ENCODE assay signal across 3 worm cellular contexts in genomic region chrIV:6225143-6225542, ce11.
TF ChIP-seq lines count a peak whose summit lies in the region.

C49A9.2 (plus strand) TSS chrIV:6225443.

TF ChIP-seq in whole organism, L3 larva, 47 proteins besides CTCF, POLR2A, EP300 and RAD21:
- TF ChIP-seq fkh-2 (tag; optimal IDR thresholded peaks at IDR 0.05; lab: Kevin White, UChicago) (no peak), elt-2 (tag; optimal IDR thresholded peaks at IDR 0.05; lab: Kevin White, UChicago) (peak; percentile 16)

TF ChIP-seq in whole organism, L4 larva, 104 proteins besides CTCF, POLR2A, EP300 and RAD21:
- TF ChIP-seq mxl-3 (GFP tag; optimal IDR thresholded peaks at IDR 0.05; lab: Kevin White, UChicago) (no peak), daf-12 (tag; optimal IDR thresholded peaks at IDR 0.05; lab: Kevin White, UChicago) (no peak), nhr-28 (tag; optimal IDR thresholded peaks at IDR 0.05; lab: Kevin White, UChicago) (peak; percentile 18), aly-2 (tag; optimal IDR thresholded peaks at IDR 0.05; lab: Kevin White, UChicago) (no peak), pqm-1 (tag; optimal IDR thresholded peaks at IDR 0.05; lab: Kevin White, UChicago) (peak; percentile 8), pha-4 (GFP tag; IDR thresholded peaks at IDR 0.05; lab: Robert Waterston, UW) (no peak), pha-4 (tag; optimal IDR thresholded peaks at IDR 0.05; lab: Kevin White, UChicago) (no peak), daf-16 (GFP tag; optimal IDR thresholded peaks at IDR 0.05; lab: Kevin White, UChicago) (no peak), daf-16 (tag; optimal IDR thresholded peaks at IDR 0.05; lab: Kevin White, UChicago) (peak; percentile 36)

TF ChIP-seq in whole organism, young adult, 124 proteins besides CTCF, POLR2A, EP300 and RAD21:
- TF ChIP-seq nhr-80 (tag; optimal IDR thresholded peaks at IDR 0.05; lab: Kevin White, UChicago) (peak; percentile 38), B0035.1 (tag; optimal IDR thresholded peaks at IDR 0.05; lab: Kevin White, UChicago) (no peak), F10E7.11 (tag; optimal IDR thresholded peaks at IDR 0.05; lab: Kevin White, UChicago) (no peak), xnd-1 (tag; optimal IDR thresholded peaks at IDR 0.05; lab: Kevin White, UChicago) (no peak), lin-54 (GFP tag; optimal IDR thresholded peaks at IDR 0.05; lab: Kevin White, UChicago) (no peak), Y95B8A.8 (GFP tag; IDR thresholded peaks at IDR 0.05; lab: Robert Waterston, UW) (no peak), snpc-4 (GFP tag; optimal IDR thresholded peaks at IDR 0.05; lab: Kevin White, UChicago) (no peak), snpc-4 (tag; optimal IDR thresholded peaks at IDR 0.05; lab: Kevin White, UChicago) (no peak)
